Worm (Caenorhabditis elegans) whole organism, late embryonic: ENCODE measurements around the gene col-74.

Source experiments
- C08G9.2 ChIP-seq: sonication (generic microtip); optimal IDR thresholded peaks from 2 replicates; lab custom pipeline; 2016; ENCODE audit warnings: mild to moderate bottlenecking, missing genetic modification characterization, moderate library complexity, missing compliant biosample characterization
- C38D4.7 ChIP-seq: fragments of 200-800 bp; sonication (Bioruptor generic); optimal IDR thresholded peaks from 2 replicates; lab custom pipeline; 2018; ENCODE audit warnings: mild to moderate bottlenecking, missing genetic modification characterization, moderate library complexity, missing compliant biosample characterization
- F13H6.1 ChIP-seq: sonication (generic microtip); optimal IDR thresholded peaks from 2 replicates; lab custom pipeline; 2016; ENCODE audit warnings: missing genetic modification characterization, missing compliant biosample characterization
- K02D7.2 ChIP-seq: sonication (generic microtip); optimal IDR thresholded peaks from 2 replicates; lab custom pipeline; 2017; ENCODE audit warnings: mild to moderate bottlenecking, missing genetic modification characterization, missing compliant biosample characterization
- K09A11.1 ChIP-seq: sonication (generic microtip); optimal IDR thresholded peaks from 2 replicates; lab custom pipeline; 2017; ENCODE audit warnings: antibody characterized with exemption, mild to moderate bottlenecking, missing genetic modification characterization, missing compliant biosample characterization; ENCODE audit not compliant: insufficient read depth
- T23F11.4 ChIP-seq: fragments of 200-800 bp; sonication (Bioruptor generic); optimal IDR thresholded peaks from 2 replicates; lab custom pipeline; 2018; ENCODE audit warnings: mild to moderate bottlenecking, missing genetic modification characterization, missing compliant biosample characterization
- Y22D7AL.16 ChIP-seq: sonication (generic microtip); optimal IDR thresholded peaks from 2 replicates; lab custom pipeline; 2016; ENCODE audit warnings: missing genetic modification characterization, missing compliant biosample characterization
- ahr-1 ChIP-seq: sonication (generic microtip); optimal IDR thresholded peaks from 2 replicates; lab custom pipeline; 2016; ENCODE audit warnings: missing genetic modification characterization, missing compliant biosample characterization
- ama-1 ChIP-seq: fragments of 150-350 bp; optimal IDR thresholded peaks from 2 replicates; lab custom pipeline; 2014
- ceh-2 ChIP-seq: sonication (generic microtip); optimal IDR thresholded peaks from 2 replicates; lab custom pipeline; 2016; ENCODE audit warnings: missing genotype, missing genetic modification characterization, missing compliant biosample characterization
- ceh-22 ChIP-seq: sonication (generic microtip); optimal IDR thresholded peaks from 2 replicates; lab custom pipeline; 2017; ENCODE audit warnings: missing biosample characterization, missing genetic modification characterization
- ceh-31 ChIP-seq: sonication (generic microtip); optimal IDR thresholded peaks from 2 replicates; lab custom pipeline; 2016; ENCODE audit warnings: missing genetic modification characterization, missing compliant biosample characterization
- ceh-34 ChIP-seq: sonication (generic microtip); optimal IDR thresholded peaks from 2 replicates; lab custom pipeline; 2016; ENCODE audit warnings: mild to moderate bottlenecking, missing genetic modification characterization, missing compliant biosample characterization
- ceh-45 ChIP-seq: fragments of 200-800 bp; sonication (Bioruptor generic); IDR thresholded peaks from 2 replicates; pipeline ENCODE4 v1.3.6; 2022; ENCODE audit warnings: missing genetic modification reagents, missing genetic modification characterization, missing compliant biosample characterization
- ceh-6 ChIP-seq: fragments of 200-800 bp; sonication (Bioruptor generic); optimal IDR thresholded peaks from 2 replicates; lab custom pipeline; 2018; ENCODE audit warnings: mild to moderate bottlenecking, missing genetic modification characterization, missing compliant biosample characterization
- che-1 ChIP-seq: sonication (generic microtip); optimal IDR thresholded peaks from 2 replicates; lab custom pipeline; 2016; ENCODE audit warnings: mild to moderate bottlenecking, missing genetic modification characterization, missing compliant biosample characterization
- dve-1 ChIP-seq: sonication (generic microtip); optimal IDR thresholded peaks from 2 replicates; lab custom pipeline; 2017; ENCODE audit warnings: antibody characterized with exemption, mild to moderate bottlenecking, missing genetic modification characterization, missing compliant biosample characterization
- elt-4 ChIP-seq: sonication (generic microtip); optimal IDR thresholded peaks from 2 replicates; lab custom pipeline; 2016; ENCODE audit warnings: missing genetic modification characterization, missing compliant biosample characterization
- ets-4 ChIP-seq: sonication (generic microtip); optimal IDR thresholded peaks from 2 replicates; lab custom pipeline; 2016; ENCODE audit warnings: missing genetic modification characterization, missing compliant biosample characterization
- eyg-1 ChIP-seq: sonication (generic microtip); optimal IDR thresholded peaks from 2 replicates; lab custom pipeline; 2016; ENCODE audit warnings: missing genotype, missing genetic modification characterization, missing compliant biosample characterization
- fax-1 ChIP-seq: sonication (generic microtip); optimal IDR thresholded peaks from 2 replicates; lab custom pipeline; 2016; ENCODE audit warnings: missing genotype, missing genetic modification characterization, missing compliant biosample characterization
- fkh-6 ChIP-seq: sonication (generic microtip); optimal IDR thresholded peaks from 2 replicates; lab custom pipeline; 2016; ENCODE audit warnings: missing genetic modification characterization, missing compliant biosample characterization
- hlh-13 ChIP-seq: fragments of 200-800 bp; sonication (Bioruptor generic); optimal IDR thresholded peaks from 2 replicates; lab custom pipeline; 2018; ENCODE audit warnings: mild to moderate bottlenecking, missing genetic modification characterization, missing compliant biosample characterization
- hlh-30 ChIP-seq: sonication (generic microtip); optimal IDR thresholded peaks from 2 replicates; lab custom pipeline; 2017; ENCODE audit warnings: antibody characterized with exemption, missing genetic modification characterization, missing compliant biosample characterization; ENCODE audit not compliant: insufficient read depth
- hlh-6 ChIP-seq: sonication (generic microtip); optimal IDR thresholded peaks from 2 replicates; lab custom pipeline; 2016; ENCODE audit warnings: missing genotype, missing genetic modification characterization, missing compliant biosample characterization
- hlh-8 ChIP-seq: sonication (generic microtip); optimal IDR thresholded peaks from 2 replicates; lab custom pipeline; 2016; ENCODE audit warnings: missing genotype, missing genetic modification characterization, missing compliant biosample characterization
- lin-11 ChIP-seq: fragments of 200-800 bp; sonication (Bioruptor generic); optimal IDR thresholded peaks from 2 replicates; lab custom pipeline; 2018; ENCODE audit warnings: mild to moderate bottlenecking, missing genetic modification characterization, missing compliant biosample characterization
- madf-2 ChIP-seq: sonication (generic microtip); optimal IDR thresholded peaks from 2 replicates; lab custom pipeline; 2017; ENCODE audit warnings: missing genetic modification characterization, missing compliant biosample characterization
- mec-3 ChIP-seq: sonication (generic microtip); optimal IDR thresholded peaks from 2 replicates; lab custom pipeline; 2016; ENCODE audit warnings: borderline replicate concordance, missing genetic modification characterization, missing compliant biosample characterization
- nhr-232 ChIP-seq: sonication (generic microtip); optimal IDR thresholded peaks from 2 replicates; lab custom pipeline; 2016; ENCODE audit warnings: missing genetic modification characterization, missing compliant biosample characterization
- npax-4 ChIP-seq: sonication (generic microtip); optimal IDR thresholded peaks from 2 replicates; lab custom pipeline; 2016; ENCODE audit warnings: missing genetic modification characterization, missing compliant biosample characterization
- odd-2 ChIP-seq: sonication (generic microtip); optimal IDR thresholded peaks from 2 replicates; lab custom pipeline; 2017; ENCODE audit warnings: antibody characterized with exemption, mild to moderate bottlenecking, missing genetic modification characterization, missing compliant biosample characterization
- pag-3 ChIP-seq: sonication (generic microtip); optimal IDR thresholded peaks from 2 replicates; lab custom pipeline; 2016; ENCODE audit warnings: missing compliant biosample characterization, missing genetic modification characterization, borderline replicate concordance
- pax-1 ChIP-seq: fragments of 150-350 bp; optimal IDR thresholded peaks from 2 replicates; lab custom pipeline; 2014; ENCODE audit warnings: missing biosample characterization, missing genetic modification characterization
- ref-2 ChIP-seq: sonication (generic microtip); optimal IDR thresholded peaks from 2 replicates; lab custom pipeline; 2016; ENCODE audit warnings: missing genetic modification characterization, missing compliant biosample characterization
- rnt-1 ChIP-seq: sonication (generic microtip); optimal IDR thresholded peaks from 2 replicates; lab custom pipeline; 2016; ENCODE audit warnings: missing genetic modification characterization, missing compliant biosample characterization
- sdc-2 ChIP-seq: sonication (generic microtip); optimal IDR thresholded peaks from 2 replicates; lab custom pipeline; 2016; ENCODE audit warnings: missing genotype, missing genetic modification characterization, missing compliant biosample characterization
- syd-9 ChIP-seq: sonication (generic microtip); optimal IDR thresholded peaks from 2 replicates; lab custom pipeline; 2016; ENCODE audit warnings: mild to moderate bottlenecking, missing genetic modification characterization, moderate library complexity, missing compliant biosample characterization
- tbx-2 ChIP-seq: sonication (generic microtip); optimal IDR thresholded peaks from 2 replicates; lab custom pipeline; 2016; ENCODE audit warnings: missing genetic modification characterization, missing compliant biosample characterization
- tbx-7 ChIP-seq: sonication (generic microtip); optimal IDR thresholded peaks from 2 replicates; lab custom pipeline; 2016; ENCODE audit warnings: missing genotype, missing genetic modification characterization, missing compliant biosample characterization
- ttx-3 ChIP-seq: sonication (generic microtip); optimal IDR thresholded peaks from 2 replicates; lab custom pipeline; 2016; ENCODE audit warnings: missing genetic modification reagents, missing genetic modification characterization, missing compliant biosample characterization
- unc-3 ChIP-seq, 2 experiments: fragments of 200-800 bp in 1 of 2; sonication (Bioruptor generic) in 1 of 2; sonication (generic microtip) in 1 of 2; conservative IDR thresholded peaks in 1 of 2; optimal IDR thresholded peaks in 1 of 2; 2 replicates each; pipeline versions ENCODE4 v1.3.6 to Lab custom; 2016 to 2022; ENCODE audit warnings: missing compliant biosample characterization in 2 of 2, missing genetic modification characterization in 2 of 2, missing genetic modification reagents in 1 of 2
- unc-86 ChIP-seq: sonication (generic microtip); optimal IDR thresholded peaks from 2 replicates; lab custom pipeline; 2016; ENCODE audit warnings: missing genetic modification characterization, missing compliant biosample characterization
- zip-5 ChIP-seq: sonication (generic microtip); optimal IDR thresholded peaks from 2 replicates; lab custom pipeline; 2016; ENCODE audit warnings: missing genetic modification characterization, missing compliant biosample characterization

col-74 gene

ce11 chrII:5844694-5845129, 14.5 kb downstream of the col-74 start (continued):
- TF ChIP-seq ceh-45 (GFP tag; lab: Robert Waterston, UW) (no peak), dve-1 (peak; percentile 99), rnt-1 (tag; lab: Kevin White, UChicago) (peak; percentile 86), ttx-3 (peak; percentile 70), K09A11.1 (peak; percentile 76), madf-2 (tag; lab: Kevin White, UChicago) (peak; percentile 81), C38D4.7 (GFP tag; lab: Kevin White, UChicago) (peak; percentile 59), ref-2 (tag; lab: Kevin White, UChicago) (peak; percentile 87), unc-86 (peak; percentile 83), C08G9.2 (tag; lab: Kevin White, UChicago) (peak; percentile 82), F13H6.1 (tag; lab: Kevin White, UChicago) (peak; percentile 87), ets-4 (peak; percentile 85), hlh-13 (GFP tag; lab: Kevin White, UChicago) (peak; percentile 17), fkh-6 (tag; lab: Kevin White, UChicago) (peak; percentile 72), syd-9 (tag; lab: Kevin White, UChicago) (peak; percentile 85), hlh-30 (tag; lab: Kevin White, UChicago) (peak; percentile 60), Y22D7AL.16 (tag; lab: Kevin White, UChicago) (peak; percentile 57), unc-3 (GFP tag; conservative IDR thresholded peaks at IDR 0.05; lab: Robert Waterston, UW) (peak; percentile 53; the same call in 1 of the 2 replicates), unc-3 (tag; optimal IDR thresholded peaks at IDR 0.05; lab: Kevin White, UChicago) (peak; percentile 85), pag-3 (tag; lab: Kevin White, UChicago) (peak; percentile 70), fax-1 (tag; lab: Kevin White, UChicago) (peak; percentile 65), tbx-2 (tag; lab: Kevin White, UChicago) (peak; percentile 96), ceh-2 (peak; percentile 82), ama-1 (peak; percentile 100), mec-3 (tag; lab: Kevin White, UChicago) (peak; percentile 59), hlh-6 (peak; percentile 65), che-1 (peak; percentile 66), elt-4 (tag; lab: Kevin White, UChicago) (no peak), hlh-8 (tag; lab: Kevin White, UChicago) (peak; percentile 76), nhr-232 (tag; lab: Kevin White, UChicago) (peak; percentile 46), odd-2 (tag; lab: Kevin White, UChicago) (no peak), pax-1 (tag; lab: Kevin White, UChicago) (peak; percentile 91), npax-4 (tag; lab: Kevin White, UChicago) (peak; percentile 54), eyg-1 (peak; percentile 68), ceh-6 (GFP tag; lab: Kevin White, UChicago) (peak; percentile 53), zip-5 (tag; lab: Kevin White, UChicago) (peak; percentile 32), ahr-1 (tag; lab: Kevin White, UChicago) (peak; percentile 46), ceh-34 (tag; lab: Kevin White, UChicago) (peak; percentile 92), ceh-22 (tag; lab: Kevin White, UChicago) (peak; percentile 65), tbx-7 (tag; lab: Kevin White, UChicago) (peak; percentile 44), ceh-31 (tag; lab: Kevin White, UChicago) (peak; percentile 95), T23F11.4 (GFP tag; lab: Kevin White, UChicago) (peak; percentile 87), sdc-2 (peak; percentile 74), lin-11 (peak; percentile 63), K02D7.2 (tag; lab: Kevin White, UChicago) (peak; percentile 69)
